Fruit fly (Drosophila melanogaster): ENCODE measurements around the gene pkm.

DNA sequence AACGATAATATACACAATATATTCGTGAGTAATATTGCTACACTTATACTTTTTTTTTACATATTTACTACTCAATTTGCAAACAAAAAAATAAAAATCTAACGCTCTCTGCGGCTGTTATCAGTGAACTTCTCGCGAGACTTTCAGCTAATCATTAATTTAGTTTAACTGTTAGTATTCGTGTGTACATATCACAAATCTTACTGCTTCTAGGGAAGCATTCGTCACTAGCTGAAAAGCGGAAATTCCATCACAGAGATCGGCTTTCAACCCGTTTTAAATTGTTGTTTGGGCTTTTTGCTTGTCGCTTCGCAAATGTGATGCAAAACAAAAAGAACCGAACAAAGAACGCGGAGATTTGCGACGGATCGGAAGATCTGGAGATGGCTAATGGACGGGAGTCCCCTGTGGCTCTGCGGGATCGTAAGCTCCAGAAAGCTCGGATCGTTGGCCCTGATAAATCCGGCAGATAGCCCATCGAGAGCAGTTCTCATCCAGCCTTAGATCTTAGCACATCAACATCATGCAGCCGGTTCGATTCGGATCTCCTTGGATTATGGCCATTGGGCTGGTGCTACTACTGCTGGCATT is 22.4 kb downstream of the pkm start, which contains the start of gene PGRP-SA:
- TF ChIP-seq HmgZ (tag; optimal IDR thresholded peaks at IDR 0.05) (no peak), CG12219 (GFP tag; optimal IDR thresholded peaks at IDR 0.05) (no peak), Gug (GFP tag; IDR thresholded peaks at IDR 0.05) (no peak), CG6254 (GFP tag; optimal IDR thresholded peaks at IDR 0.05) (no peak), ci (GFP tag; IDR thresholded peaks at IDR 0.05) (no peak), gt (GFP tag; IDR thresholded peaks at IDR 0.05) (no peak), Sox102F (GFP tag; optimal IDR thresholded peaks at IDR 0.05) (no peak), HLH54F (GFP tag; optimal IDR thresholded peaks at IDR 0.05) (no peak), CG33557 (GFP tag; optimal IDR thresholded peaks at IDR 0.05) (no peak)
